Worm (Caenorhabditis elegans) whole organism, early embryonic: ENCODE data around the gene R09D1.14.

ENCODE experiments used
- B0310.2 ChIP-seq: sonication (generic microtip); optimal IDR thresholded peaks from 2 replicates; lab custom pipeline; 2016; ENCODE audit warnings: mild to moderate bottlenecking, missing genetic modification characterization, missing compliant biosample characterization
- F13C5.2 ChIP-seq: sonication (generic microtip); optimal IDR thresholded peaks from 2 replicates; lab custom pipeline; 2017; ENCODE audit warnings: mild to moderate bottlenecking, missing genetic modification characterization, inconsistent platforms, missing compliant biosample characterization
- aly-1 ChIP-seq: sonication (generic microtip); optimal IDR thresholded peaks from 2 replicates; lab custom pipeline; 2016; ENCODE audit warnings: missing genetic modification characterization, missing compliant biosample characterization
- ama-1 ChIP-seq: fragments of 150-350 bp; optimal IDR thresholded peaks from 2 replicates; lab custom pipeline; 2014
- ceh-13 ChIP-seq: fragments of 200-800 bp; sonication (Bioruptor generic); optimal IDR thresholded peaks from 2 replicates; lab custom pipeline; 2018; ENCODE audit warnings: mild to moderate bottlenecking, missing genetic modification characterization, missing compliant biosample characterization
- ceh-36 ChIP-seq: sonication (generic microtip); optimal IDR thresholded peaks from 2 replicates; lab custom pipeline; 2016; ENCODE audit warnings: missing genetic modification characterization, inconsistent platforms, missing compliant biosample characterization
- ets-7 ChIP-seq: sonication (generic microtip); optimal IDR thresholded peaks from 2 replicates; lab custom pipeline; 2016; ENCODE audit warnings: missing genotype, missing genetic modification characterization, missing compliant biosample characterization
- flt-1 ChIP-seq: fragments of 200-800 bp; sonication (Bioruptor generic); IDR thresholded peaks from 2 replicates; pipeline ENCODE4 v1.3.6; 2022; ENCODE audit warnings: missing genetic modification characterization, missing compliant biosample characterization
- hmbx-1 ChIP-seq: sonication (generic microtip); optimal IDR thresholded peaks from 2 replicates; lab custom pipeline; 2016; ENCODE audit warnings: mild to moderate bottlenecking, missing genetic modification characterization, missing compliant biosample characterization
- hmg-4 ChIP-seq: fragments of 200-800 bp; sonication (Bioruptor generic); optimal IDR thresholded peaks from 2 replicates; lab custom pipeline; 2018; ENCODE audit warnings: mild to moderate bottlenecking, missing genetic modification characterization, missing compliant biosample characterization
- hnd-1 ChIP-seq: sonication (generic microtip); optimal IDR thresholded peaks from 2 replicates; lab custom pipeline; 2016; ENCODE audit warnings: missing genetic modification characterization, missing compliant biosample characterization
- pes-1 ChIP-seq: fragments of 200-800 bp; sonication (Bioruptor generic); IDR thresholded peaks from 2 replicates; pipeline ENCODE4 v1.3.6; 2022; ENCODE audit warnings: missing genetic modification reagents, missing genetic modification characterization, missing compliant biosample characterization
- scrt-1 ChIP-seq: fragments of 200-800 bp; sonication (Bioruptor generic); IDR thresholded peaks from 2 replicates; pipeline ENCODE4 v1.3.6; 2022; ENCODE audit warnings: missing genetic modification characterization, missing compliant biosample characterization
- sea-1 ChIP-seq: fragments of 200-800 bp; sonication (Bioruptor generic); conservative IDR thresholded peaks from 2 replicates; pipeline ENCODE4 v1.3.6; 2022; ENCODE audit warnings: missing genetic modification characterization, missing compliant biosample characterization
- tbx-11 ChIP-seq: fragments of 200-800 bp; sonication (Bioruptor generic); IDR thresholded peaks from 2 replicates; pipeline ENCODE4 v1.3.6; 2022; ENCODE audit warnings: missing genetic modification characterization, missing compliant biosample characterization
- tbx-37 ChIP-seq: fragments of 200-800 bp; sonication (Bioruptor generic); conservative IDR thresholded peaks from 2 replicates; pipeline ENCODE4 v1.3.6; 2022; ENCODE audit warnings: missing genetic modification reagents, missing genetic modification characterization, missing compliant biosample characterization
- tra-4 ChIP-seq: sonication (generic microtip); optimal IDR thresholded peaks from 2 replicates; lab custom pipeline; 2017; ENCODE audit warnings: missing genetic modification characterization, missing compliant biosample characterization

R09D1.14 gene

DNA sequence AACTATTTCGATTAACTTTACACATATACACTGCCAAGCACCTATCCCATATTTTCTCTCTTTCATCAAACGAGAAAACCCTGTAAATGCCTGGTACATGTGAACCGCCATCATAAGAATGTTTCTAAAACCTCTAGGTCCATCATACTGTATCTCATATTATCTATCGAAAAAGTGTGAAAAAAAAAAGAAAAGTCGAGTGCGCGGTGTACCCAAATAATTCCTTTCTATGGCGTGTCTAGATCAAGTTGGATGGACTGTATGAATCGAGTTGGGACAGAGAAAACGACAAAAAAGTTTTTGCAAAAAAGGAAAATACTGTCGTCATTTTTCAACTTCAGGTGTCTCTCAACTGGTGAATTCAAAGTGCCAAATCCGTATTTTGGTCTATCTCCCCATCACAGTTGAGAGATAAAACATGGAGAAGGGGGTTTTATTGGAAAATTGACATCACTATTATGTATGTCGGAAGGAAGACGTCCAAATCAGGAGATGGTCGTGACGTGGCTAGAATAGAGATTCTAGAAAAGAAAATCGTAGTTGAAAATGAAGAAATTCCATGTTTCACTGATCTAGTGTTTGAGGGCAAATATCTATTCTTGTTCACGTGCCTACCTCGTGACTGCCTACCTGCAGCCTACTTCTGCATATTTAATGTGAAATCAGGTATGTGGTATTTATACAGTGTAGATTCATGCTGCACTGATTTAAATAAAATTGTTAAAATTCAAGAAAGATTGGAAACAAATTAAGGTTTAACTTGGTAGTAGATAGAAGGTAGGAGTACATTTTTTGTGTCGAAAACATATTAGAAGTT, 34.1 kb upstream of the R09D1.14 start:
- TF ChIP-seq F13C5.2 (no peak), hmbx-1 (tag; lab: Kevin White, UChicago) (no peak), ceh-13 (GFP tag; lab: Kevin White, UChicago) (no peak), ama-1 (no peak), B0310.2 (tag; lab: Kevin White, UChicago) (no peak), ceh-36 (tag; lab: Kevin White, UChicago) (no peak), tra-4 (tag; lab: Kevin White, UChicago) (no peak), aly-1 (no peak), ets-7 (tag; lab: Kevin White, UChicago) (no peak), flt-1 (no peak)

- TF ChIP-seq hmg-4 (GFP tag; lab: Kevin White, UChicago), result peak; percentile 64
- TF ChIP-seq tbx-37 (GFP tag; lab: Robert Waterston, UW), result no peak
- TF ChIP-seq F13C5.2, result no peak
- no peak for TF ChIP-seq hnd-1 (tag; lab: Kevin White, UChicago)
- no peak for TF ChIP-seq B0310.2 (tag; lab: Kevin White, UChicago)
Observed at ce11 chrII:9491045-9491444, 31.7 kb upstream of the R09D1.14 start.

- TF ChIP-seq scrt-1 (GFP tag; lab: Robert Waterston, UW) (no peak), flt-1 (no peak), hmbx-1 (tag; lab: Kevin White, UChicago) (no peak), ceh-13 (GFP tag; lab: Kevin White, UChicago) (no peak), tbx-37 (GFP tag; lab: Robert Waterston, UW) (no peak), hmg-4 (GFP tag; lab: Kevin White, UChicago) (no peak), ceh-36 (tag; lab: Kevin White, UChicago) (no peak), hnd-1 (tag; lab: Kevin White, UChicago) (no peak), B0310.2 (tag; lab: Kevin White, UChicago) (no peak), ama-1 (no peak), F13C5.2 (no peak), sea-1 (GFP tag; lab: Robert Waterston, UW) (no peak)
Observed at ce11 chrII:9490589-9490988, 31.2 kb upstream of the R09D1.14 start.

ce11 chrII:9489922-9490321, 30.6 kb upstream of the R09D1.14 start:
- TF ChIP-seq hmbx-1 (tag; lab: Kevin White, UChicago), result no peak

ce11 chrII:9487337-9487950, 28.1 kb upstream of the R09D1.14 start, which contains the start of gene T19H5.4:
TSS of gene T19H5.4 (minus strand) at chrII:9487387.
- no peak for TF ChIP-seq pes-1 (GFP tag; lab: Robert Waterston, UW)
- no peak for TF ChIP-seq F13C5.2
- no peak for TF ChIP-seq aly-1
- TF ChIP-seq sea-1 (GFP tag; lab: Robert Waterston, UW), result no peak
- no peak for TF ChIP-seq flt-1
- no peak for TF ChIP-seq hmg-4 (GFP tag; lab: Kevin White, UChicago)
- no peak for TF ChIP-seq tbx-11 (GFP tag; lab: Robert Waterston, UW)
- TF ChIP-seq ets-7 (tag; lab: Kevin White, UChicago), result no peak
- TF ChIP-seq scrt-1 (GFP tag; lab: Robert Waterston, UW), result no peak

ce11 chrII:9485081-9485730, 25.8 kb upstream of the R09D1.14 start:
- no peak for TF ChIP-seq flt-1
- TF ChIP-seq hmbx-1 (tag; lab: Kevin White, UChicago), result no peak
- TF ChIP-seq ceh-13 (GFP tag; lab: Kevin White, UChicago), result no peak
- TF ChIP-seq ets-7 (tag; lab: Kevin White, UChicago), result no peak
- TF ChIP-seq tbx-11 (GFP tag; lab: Robert Waterston, UW), result no peak
- TF ChIP-seq pes-1 (GFP tag; lab: Robert Waterston, UW), result no peak
- no peak for TF ChIP-seq tbx-37 (GFP tag; lab: Robert Waterston, UW)
- no peak for TF ChIP-seq B0310.2 (tag; lab: Kevin White, UChicago)
- TF ChIP-seq aly-1, result no peak
- no peak for TF ChIP-seq sea-1 (GFP tag; lab: Robert Waterston, UW)
- TF ChIP-seq F13C5.2, result no peak
- no peak for TF ChIP-seq hnd-1 (tag; lab: Kevin White, UChicago)

ce11 chrII:9483342-9483741, 24.0 kb upstream of the R09D1.14 start:
- TF ChIP-seq ama-1 (no peak), hmbx-1 (tag; lab: Kevin White, UChicago) (no peak), hmg-4 (GFP tag; lab: Kevin White, UChicago) (no peak), scrt-1 (GFP tag; lab: Robert Waterston, UW) (no peak), tbx-11 (GFP tag; lab: Robert Waterston, UW) (no peak), flt-1 (no peak), sea-1 (GFP tag; lab: Robert Waterston, UW) (no peak), tbx-37 (GFP tag; lab: Robert Waterston, UW) (no peak), ceh-36 (tag; lab: Kevin White, UChicago) (no peak), F13C5.2 (no peak), aly-1 (no peak), pes-1 (GFP tag; lab: Robert Waterston, UW) (no peak), ets-7 (tag; lab: Kevin White, UChicago) (no peak), hnd-1 (tag; lab: Kevin White, UChicago) (no peak), B0310.2 (tag; lab: Kevin White, UChicago) (no peak), tra-4 (tag; lab: Kevin White, UChicago) (no peak), ceh-13 (GFP tag; lab: Kevin White, UChicago) (no peak)
